Fruit fly (Drosophila melanogaster): ENCODE data around the gene CG5946.

Gene CG5946

DNA sequence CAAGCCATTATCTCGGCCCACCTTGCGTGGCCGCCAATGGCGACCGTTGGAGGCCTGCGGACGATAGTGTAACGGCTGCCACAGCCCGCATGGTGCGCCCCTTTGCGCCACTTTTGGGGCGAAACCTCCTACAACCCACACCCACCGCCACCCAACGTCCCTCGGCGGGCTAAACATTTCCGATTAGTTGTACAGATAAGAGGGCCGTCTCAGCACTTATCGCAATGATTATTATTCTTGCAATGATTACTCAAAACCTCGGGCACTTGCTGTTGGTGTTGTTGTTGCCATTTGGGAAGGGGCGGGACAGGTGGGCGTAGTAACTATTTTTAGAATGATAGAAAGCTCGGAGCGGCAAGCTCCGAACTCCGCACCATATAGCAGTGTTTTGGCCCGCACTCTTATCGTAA lies 49.5 kb downstream of the CG5946 start:
- TF ChIP-seq Ets98B (GFP tag; IDR thresholded peaks at IDR 0.05) (no peak), CG17806 (tag; optimal IDR thresholded peaks at IDR 0.05) (no peak), EcR (GFP tag; optimal IDR thresholded peaks at IDR 0.05) (no peak), CG9948 (tag; optimal IDR thresholded peaks at IDR 0.05) (no peak)

DNA sequence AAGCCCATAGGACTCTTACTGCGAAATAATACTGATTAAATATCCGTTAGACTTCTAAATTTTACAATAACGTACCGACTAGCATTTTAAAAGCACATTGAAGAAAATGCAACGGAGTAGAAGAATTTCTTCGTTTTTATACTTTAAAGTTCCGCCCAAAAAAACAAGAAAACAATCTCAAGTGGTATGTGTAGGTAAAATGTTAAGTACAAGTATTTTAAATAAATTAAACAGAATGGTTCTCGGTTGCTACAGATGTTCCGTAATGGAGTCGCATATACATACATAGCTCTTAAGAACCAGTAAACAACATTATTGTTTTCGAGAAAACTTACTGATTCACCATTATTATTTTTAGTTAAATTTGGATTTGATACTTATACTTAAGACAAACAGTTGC lies 50.0 kb downstream of the CG5946 start, which contains the start of gene Muc68D:
TSS of gene Muc68D (minus strand) at position 101 of the 400 bp plus-strand sequence.
- TF ChIP-seq rn (GFP tag; IDR thresholded peaks at IDR 0.05): no peak
- no peak for TF ChIP-seq CG4496 (GFP tag; IDR thresholded peaks at IDR 0.05)
- TF ChIP-seq CG15710 (tag; optimal IDR thresholded peaks at IDR 0.05): no peak
- TF ChIP-seq Snoo (tag; optimal IDR thresholded peaks at IDR 0.05): no peak
- TF ChIP-seq CG12605 (GFP tag; IDR thresholded peaks at IDR 0.05): no peak
- no peak for TF ChIP-seq Ets98B (GFP tag; IDR thresholded peaks at IDR 0.05)
- TF ChIP-seq CG17806 (tag; optimal IDR thresholded peaks at IDR 0.05): no peak
- no peak for TF ChIP-seq Pif1B (GFP tag; optimal IDR thresholded peaks at IDR 0.05)
- no peak for TF ChIP-seq CG32121 (GFP tag; IDR thresholded peaks at IDR 0.05)
- no peak for TF ChIP-seq CG10348 (GFP tag; IDR thresholded peaks at IDR 0.05)
- TF ChIP-seq D1 (tag; optimal IDR thresholded peaks at IDR 0.05): no peak
- no peak for TF ChIP-seq fd96Ca (GFP tag; IDR thresholded peaks at IDR 0.05)
- no peak for TF ChIP-seq CG14655 (GFP tag; optimal IDR thresholded peaks at IDR 0.05)
- no peak for TF ChIP-seq EcR (GFP tag; optimal IDR thresholded peaks at IDR 0.05)
- no peak for TF ChIP-seq CG34367 (tag; optimal IDR thresholded peaks at IDR 0.05)

Measured in whole organism, pupa.